Fruit fly (Drosophila melanogaster): ENCODE data around the gene CG32811.

The CG32811 gene

DNA sequence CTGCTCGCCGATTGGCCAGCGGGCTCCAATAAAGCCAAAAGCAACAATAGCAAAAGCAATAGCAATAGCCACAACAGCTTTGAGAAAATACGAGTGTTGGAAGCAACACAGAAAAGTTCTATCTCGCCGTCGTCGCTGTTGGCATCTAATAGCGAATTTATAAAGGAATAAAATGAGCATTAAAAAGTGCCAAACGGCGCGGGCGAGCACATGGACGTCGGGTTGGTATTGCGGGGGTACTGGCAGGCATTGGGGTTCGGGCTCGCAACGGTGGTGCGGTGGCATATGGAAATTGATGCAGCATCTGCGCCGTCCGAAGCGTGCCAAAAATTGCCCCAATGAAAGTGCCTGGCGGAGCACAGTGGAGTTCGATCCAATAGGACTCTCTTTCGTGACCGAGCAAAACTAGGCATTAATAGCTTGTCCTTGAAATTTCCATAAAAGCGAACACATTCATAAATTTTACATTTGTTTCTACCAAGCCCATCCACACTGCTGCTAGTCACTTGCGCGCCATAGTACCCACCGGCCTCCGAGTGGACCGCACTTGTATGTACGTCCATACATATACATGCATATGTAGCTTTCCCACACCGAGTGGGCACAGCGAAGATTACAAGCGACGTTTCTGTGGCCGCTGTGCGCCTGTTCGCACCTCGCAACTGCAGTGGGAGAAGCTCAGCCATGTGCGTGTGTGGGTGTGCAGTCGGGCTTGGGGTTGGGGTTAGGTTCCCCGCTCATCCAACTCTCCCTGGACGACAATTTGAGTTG is 21.2 kb downstream of the CG32811 start:
- TF ChIP-seq psq (optimal IDR thresholded peaks at IDR 0.05), result no peak
- TF ChIP-seq h (optimal IDR thresholded peaks at IDR 0.05), result no peak
- TF ChIP-seq Myc (optimal IDR thresholded peaks at IDR 0.05), result no peak
- TF ChIP-seq insv (optimal IDR thresholded peaks at IDR 0.05), result no peak
- TF ChIP-seq Sin3A (optimal IDR thresholded peaks at IDR 0.05), result no peak
- TF ChIP-seq ttk (optimal IDR thresholded peaks at IDR 0.05), result no peak

DNA sequence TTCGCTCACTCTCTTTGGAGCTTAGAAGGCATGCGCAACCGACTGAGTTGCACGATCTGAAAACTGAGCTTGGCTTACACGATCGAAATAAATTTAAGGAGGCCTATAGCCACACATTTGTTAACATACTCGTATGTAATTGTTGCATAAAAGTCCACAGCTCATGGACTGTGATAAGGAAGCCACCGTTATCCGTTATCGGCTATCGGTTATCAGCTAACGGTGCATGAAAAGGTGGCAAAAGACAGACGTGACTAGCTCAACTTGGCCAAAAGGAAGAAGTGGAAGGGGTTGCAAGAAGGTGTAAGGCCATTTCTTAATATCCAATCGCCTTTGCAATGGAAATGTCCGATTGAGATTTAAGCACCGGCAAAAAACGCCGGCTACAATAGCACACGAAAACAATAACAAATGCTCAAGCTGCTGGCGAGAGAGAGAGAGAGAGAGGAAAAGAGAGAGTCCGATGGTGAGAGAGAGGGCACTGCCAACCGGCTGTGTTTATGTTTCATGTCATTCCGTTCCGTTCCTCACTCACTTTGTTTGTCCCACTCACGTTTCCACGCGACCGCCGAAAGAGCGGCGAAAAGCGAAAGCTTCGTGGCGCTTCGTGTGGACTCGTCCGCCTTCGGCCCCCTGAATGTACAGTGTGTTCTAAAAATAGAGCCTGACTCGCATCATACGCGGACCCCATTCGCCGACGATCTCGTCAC is 22.0 kb downstream of the CG32811 start:
- TF ChIP-seq ttk (optimal IDR thresholded peaks at IDR 0.05), result no peak
- TF ChIP-seq h (optimal IDR thresholded peaks at IDR 0.05), result no peak
- TF ChIP-seq Myc (optimal IDR thresholded peaks at IDR 0.05), result no peak
- TF ChIP-seq psq (optimal IDR thresholded peaks at IDR 0.05), result no peak
- TF ChIP-seq Sin3A (optimal IDR thresholded peaks at IDR 0.05), result no peak
- TF ChIP-seq insv (optimal IDR thresholded peaks at IDR 0.05), result no peak

DNA sequence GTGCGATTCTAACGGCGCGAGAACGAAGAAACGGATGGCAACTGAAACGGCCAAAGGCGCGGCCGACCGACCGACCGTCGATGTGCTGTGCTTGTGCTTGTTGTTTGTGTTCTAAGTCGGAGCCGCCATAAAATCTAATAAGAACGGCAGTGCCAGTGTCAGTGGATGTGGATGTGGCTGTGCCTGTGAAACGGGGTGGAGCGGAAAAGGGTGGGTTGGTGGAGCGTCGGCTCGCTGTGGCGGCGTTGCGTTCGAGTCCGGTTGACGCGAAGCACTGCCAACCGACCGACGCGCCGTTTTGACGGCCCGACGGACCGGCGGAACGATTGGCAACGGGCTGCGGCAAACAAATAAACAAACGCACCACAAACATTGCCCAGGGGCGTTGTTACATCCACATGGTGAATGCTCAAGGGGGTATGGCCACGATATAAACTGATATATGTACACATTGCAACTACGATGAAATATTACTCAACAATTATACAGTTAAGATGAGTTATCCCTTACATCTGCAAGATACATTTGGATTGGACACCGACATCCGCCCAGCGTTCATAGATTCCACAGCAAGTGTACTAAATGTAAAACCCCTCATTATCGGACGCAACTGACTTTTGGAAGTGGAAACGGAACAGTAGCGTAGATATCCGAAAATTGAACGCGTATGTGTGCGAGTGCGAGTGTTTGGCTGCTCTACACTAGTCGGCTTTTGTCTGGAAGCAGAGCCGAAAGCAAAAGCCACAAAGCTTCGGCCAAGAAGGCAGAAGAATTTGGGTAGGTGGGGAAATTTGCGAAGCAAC is 23.0 kb downstream of the CG32811 start, which contains the start of gene Atf3:
Gene Atf3 (minus strand): TSS at position 267 of the 803 bp plus-strand sequence.
- TF ChIP-seq h (optimal IDR thresholded peaks at IDR 0.05) (no peak), Myc (optimal IDR thresholded peaks at IDR 0.05) (no peak), psq (optimal IDR thresholded peaks at IDR 0.05) (no peak), Sin3A (optimal IDR thresholded peaks at IDR 0.05) (no peak), insv (optimal IDR thresholded peaks at IDR 0.05) (no peak), ttk (optimal IDR thresholded peaks at IDR 0.05) (no peak)

- TF ChIP-seq insv (optimal IDR thresholded peaks at IDR 0.05), result no peak
- no peak for TF ChIP-seq Myc (optimal IDR thresholded peaks at IDR 0.05)
- TF ChIP-seq Sin3A (optimal IDR thresholded peaks at IDR 0.05), result no peak
- TF ChIP-seq psq (optimal IDR thresholded peaks at IDR 0.05), result no peak
- TF ChIP-seq h (optimal IDR thresholded peaks at IDR 0.05), result no peak
- TF ChIP-seq ttk (optimal IDR thresholded peaks at IDR 0.05), result no peak
Measured at dm6 chrX:1272848-1273247, 25.3 kb downstream of the CG32811 start.

DNA sequence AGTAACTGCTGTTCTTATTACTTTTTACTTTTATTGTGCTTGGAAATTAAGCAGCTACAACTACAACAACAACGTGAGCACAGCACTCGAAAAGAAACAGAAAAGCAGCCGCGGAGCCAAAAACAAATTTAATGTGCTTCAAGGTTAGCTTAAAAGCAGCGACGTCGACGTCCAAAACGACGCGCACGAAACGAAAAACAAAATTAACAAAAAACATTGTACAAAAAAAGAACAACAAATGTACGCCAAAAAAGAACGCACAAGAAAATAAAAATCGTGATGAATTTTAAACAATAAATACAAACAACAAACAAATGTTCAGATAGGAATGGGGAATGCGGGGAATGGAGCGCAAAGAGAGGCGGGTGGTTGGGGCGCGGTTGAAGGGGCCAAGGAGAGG is 27.1 kb downstream of the CG32811 start:
- TF ChIP-seq Sin3A (optimal IDR thresholded peaks at IDR 0.05) (no peak), h (optimal IDR thresholded peaks at IDR 0.05) (no peak), ttk (optimal IDR thresholded peaks at IDR 0.05) (no peak), psq (optimal IDR thresholded peaks at IDR 0.05) (no peak), insv (optimal IDR thresholded peaks at IDR 0.05) (no peak), Myc (optimal IDR thresholded peaks at IDR 0.05) (no peak)

DNA sequence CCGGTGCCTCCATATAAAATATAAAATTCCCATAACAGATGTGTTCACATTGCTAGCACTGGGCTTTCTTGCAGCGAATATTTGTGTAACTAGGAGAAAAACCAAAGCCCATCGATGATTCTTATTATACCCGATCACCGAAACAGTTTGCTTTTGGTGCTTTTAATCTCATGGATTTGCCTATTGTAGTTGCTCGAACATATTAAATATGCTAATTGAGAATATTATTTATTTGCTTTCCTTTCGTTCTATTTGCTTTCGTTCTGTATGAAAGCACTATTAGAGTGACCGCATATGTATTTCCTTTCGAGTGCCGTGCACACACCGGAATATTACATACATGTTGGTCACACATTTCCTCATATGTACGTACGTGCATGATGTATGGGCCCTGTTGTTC is 27.5 kb downstream of the CG32811 start:
- no peak for TF ChIP-seq insv (optimal IDR thresholded peaks at IDR 0.05)
- no peak for TF ChIP-seq psq (optimal IDR thresholded peaks at IDR 0.05)
- TF ChIP-seq h (optimal IDR thresholded peaks at IDR 0.05), result no peak
- TF ChIP-seq Myc (optimal IDR thresholded peaks at IDR 0.05), result no peak
- TF ChIP-seq Sin3A (optimal IDR thresholded peaks at IDR 0.05), result no peak
- TF ChIP-seq ttk (optimal IDR thresholded peaks at IDR 0.05), result no peak

DNA sequence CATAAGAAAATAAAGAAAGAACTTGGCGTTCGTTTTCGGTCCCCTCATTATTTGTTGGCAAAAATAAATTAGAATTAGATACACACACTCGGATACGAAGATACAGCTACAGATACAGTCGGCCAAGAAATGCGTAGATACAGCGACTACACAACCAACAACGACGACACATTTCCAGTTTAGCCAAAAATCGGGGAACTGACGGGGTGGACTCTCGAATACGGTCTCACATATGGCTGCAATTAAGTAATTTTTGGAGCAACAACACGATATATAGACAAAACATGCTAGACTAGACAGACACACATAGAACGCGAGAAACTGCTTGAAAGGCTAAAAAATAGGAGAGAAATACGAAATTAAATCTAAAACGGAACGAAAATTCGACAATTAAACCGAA is 28.0 kb downstream of the CG32811 start:
- TF ChIP-seq insv (optimal IDR thresholded peaks at IDR 0.05) (no peak), ttk (optimal IDR thresholded peaks at IDR 0.05) (no peak), Myc (optimal IDR thresholded peaks at IDR 0.05) (no peak), Sin3A (optimal IDR thresholded peaks at IDR 0.05) (no peak), psq (optimal IDR thresholded peaks at IDR 0.05) (no peak), h (optimal IDR thresholded peaks at IDR 0.05) (no peak)

DNA sequence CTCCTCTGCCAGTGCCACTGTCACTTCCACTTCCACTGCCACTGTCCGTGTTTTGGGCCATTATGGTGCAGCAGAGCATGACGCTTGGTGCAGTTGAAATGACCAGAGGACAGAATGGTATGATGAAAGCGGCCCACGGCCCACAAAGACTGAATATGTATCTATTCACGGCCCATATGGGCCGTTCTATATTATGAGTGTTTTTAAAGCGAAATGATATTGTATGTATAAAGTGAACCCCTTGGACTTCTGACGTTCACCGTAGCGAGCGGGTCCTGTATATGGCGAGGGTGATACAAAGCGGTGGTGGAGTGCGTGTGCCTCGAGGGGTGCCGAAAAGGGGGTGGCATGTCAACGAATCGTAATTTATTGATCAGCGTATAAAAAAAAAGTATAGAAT is 28.5 kb downstream of the CG32811 start:
- no peak for TF ChIP-seq psq (optimal IDR thresholded peaks at IDR 0.05)
- no peak for TF ChIP-seq h (optimal IDR thresholded peaks at IDR 0.05)
- no peak for TF ChIP-seq Sin3A (optimal IDR thresholded peaks at IDR 0.05)
- TF ChIP-seq ttk (optimal IDR thresholded peaks at IDR 0.05), result no peak
- no peak for TF ChIP-seq insv (optimal IDR thresholded peaks at IDR 0.05)
- no peak for TF ChIP-seq Myc (optimal IDR thresholded peaks at IDR 0.05)

- TF ChIP-seq psq (optimal IDR thresholded peaks at IDR 0.05) (no peak), h (optimal IDR thresholded peaks at IDR 0.05) (no peak), insv (optimal IDR thresholded peaks at IDR 0.05) (no peak), ttk (optimal IDR thresholded peaks at IDR 0.05) (no peak), Sin3A (optimal IDR thresholded peaks at IDR 0.05) (no peak)
Measured at dm6 chrX:1267625-1268024, 30.6 kb downstream of the CG32811 start.

- no peak for TF ChIP-seq Sin3A (optimal IDR thresholded peaks at IDR 0.05)
- no peak for TF ChIP-seq ttk (optimal IDR thresholded peaks at IDR 0.05)
- no peak for TF ChIP-seq Myc (optimal IDR thresholded peaks at IDR 0.05)
- TF ChIP-seq h (optimal IDR thresholded peaks at IDR 0.05), result no peak
- TF ChIP-seq insv (optimal IDR thresholded peaks at IDR 0.05), result no peak
- TF ChIP-seq psq (optimal IDR thresholded peaks at IDR 0.05), result no peak
Measured at dm6 chrX:1264547-1264946, 33.6 kb downstream of the CG32811 start.

dm6 chrX:1262536-1263263 is 35.5 kb downstream of the CG32811 start:
- TF ChIP-seq Sin3A (optimal IDR thresholded peaks at IDR 0.05) (no peak), insv (optimal IDR thresholded peaks at IDR 0.05) (no peak)

Measured in Kc167 (cell line).